Fruit fly (Drosophila melanogaster): ENCODE measurements around the gene CG12576.

- TF ChIP-seq sage (GFP tag; optimal IDR thresholded peaks at IDR 0.05) (no peak), Abd-B (GFP tag; optimal IDR thresholded peaks at IDR 0.05) (no peak), fru (GFP tag; optimal IDR thresholded peaks at IDR 0.05) (no peak), dsf (GFP tag; optimal IDR thresholded peaks at IDR 0.05; ENCODE audit: borderline replicate concordance) (no peak), tai (GFP tag; optimal IDR thresholded peaks at IDR 0.05) (no peak), Hr83 (GFP tag; optimal IDR thresholded peaks at IDR 0.05; ENCODE audit: poor library complexity, severe bottlenecking) (no peak), jim (GFP tag; optimal IDR thresholded peaks at IDR 0.05) (no peak), psq (GFP tag; optimal IDR thresholded peaks at IDR 0.05) (no peak)
These were observed 1.0 kb downstream of the CG12576 start for dm6 chrX:22481131-22481530.
